Fruit fly (Drosophila melanogaster): Measurements from ENCODE around the gene PLCXD.

dm6 chr2L:12079827-12080381 lies 30.7 kb downstream of the PLCXD start:
- TF ChIP-seq Dll (optimal IDR thresholded peaks at IDR 0.05) (no peak), usp (GFP tag; optimal IDR thresholded peaks at IDR 0.05) (no peak), CG8478 (optimal IDR thresholded peaks at IDR 0.05) (no peak), psq (optimal IDR thresholded peaks at IDR 0.05) (no peak)
